Fruit fly (Drosophila melanogaster): ENCODE data around the gene CG14377.
A peak's percentile ranks its signal among the peaks of the same experiment; 100 is the strongest.

Gene CG14377

DNA sequence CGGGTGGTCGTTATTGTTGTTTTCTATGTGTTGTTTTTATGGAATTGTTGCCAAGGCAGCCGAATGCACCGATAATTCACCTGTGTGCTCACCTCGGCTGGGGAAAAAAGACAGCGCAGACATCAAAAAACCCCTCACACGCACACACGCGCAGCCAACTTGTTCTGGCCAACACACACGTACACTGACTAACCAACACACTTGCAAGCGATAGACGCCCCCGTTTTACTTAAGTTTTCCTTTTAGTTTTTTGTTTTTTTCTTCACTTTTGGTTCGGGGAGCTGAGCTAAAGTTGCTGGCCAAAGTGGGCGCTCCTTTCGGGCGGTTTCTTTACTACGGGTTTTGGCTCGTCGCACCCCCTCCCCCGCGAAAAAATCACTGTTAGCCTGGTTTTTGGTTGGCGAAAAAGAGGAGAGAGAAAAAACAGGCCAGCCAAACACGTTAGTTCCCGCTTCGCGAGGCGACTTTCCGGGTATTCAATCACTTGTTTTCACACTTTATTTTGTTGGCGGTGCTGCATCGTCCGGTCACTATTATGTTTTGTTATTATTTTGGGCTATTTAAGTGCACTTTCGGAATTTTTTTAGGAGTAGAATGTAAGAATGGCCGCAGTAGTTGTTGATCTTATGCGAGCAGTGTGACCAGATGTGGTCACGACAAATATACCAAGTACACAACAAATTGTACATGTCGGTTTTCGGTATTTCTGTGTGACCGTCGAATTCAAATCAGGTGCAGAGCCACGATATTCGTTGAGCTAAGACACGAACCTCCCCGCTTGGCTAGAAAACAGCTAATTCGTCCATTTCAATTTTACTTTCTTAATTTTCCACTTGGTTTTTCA is 36.9 kb downstream of the CG14377 start, which contains the start of gene yrt (continued):
- TF ChIP-seq Dad (GFP tag; optimal IDR thresholded peaks at IDR 0.05) (no peak), ash1 (GFP tag; optimal IDR thresholded peaks at IDR 0.05) (no peak), sens (GFP tag) (no peak), CG4820 (GFP tag; optimal IDR thresholded peaks at IDR 0.05) (no peak), CG6813 (GFP tag; optimal IDR thresholded peaks at IDR 0.05) (no peak), CG6854 (GFP tag; optimal IDR thresholded peaks at IDR 0.05) (no peak), sna (GFP tag; IDR thresholded peaks at IDR 0.05; ENCODE audit: partially characterized antibody) (no peak), CG10462 (GFP tag; optimal IDR thresholded peaks at IDR 0.05) (no peak), HmgD (GFP tag; optimal IDR thresholded peaks at IDR 0.05) (no peak), CG8290 (GFP tag; optimal IDR thresholded peaks at IDR 0.05) (no peak), CG8290 (tag; optimal IDR thresholded peaks at IDR 0.05) (peak in 1 of 2 experiments; percentile 60), Fer2 (tag; optimal IDR thresholded peaks at IDR 0.05) (no peak), Asciz (GFP tag; optimal IDR thresholded peaks at IDR 0.05) (no peak), MESR4 (GFP tag; optimal IDR thresholded peaks at IDR 0.05) (peak; percentile 78), CG14710 (tag; optimal IDR thresholded peaks at IDR 0.05) (peak; percentile 58), ttk (GFP tag; IDR thresholded peaks at IDR 0.05) (no peak), z (GFP tag; IDR thresholded peaks at IDR 0.05) (no peak), CG17328 (GFP tag; IDR thresholded peaks at IDR 0.05) (no peak), Opbp (GFP tag; IDR thresholded peaks at IDR 0.05; ENCODE audit: partially characterized antibody) (peak; percentile 55; the same call in 1 of the 3 replicates), CG12071 (GFP tag; optimal IDR thresholded peaks at IDR 0.05) (no peak), CG13296 (GFP tag; optimal IDR thresholded peaks at IDR 0.05) (no peak), Sry-δ (GFP tag; optimal IDR thresholded peaks at IDR 0.05) (peak; percentile 35), grau (tag; optimal IDR thresholded peaks at IDR 0.05) (peak; percentile 10), CG4854 (GFP tag; optimal IDR thresholded peaks at IDR 0.05) (no peak), lola (GFP tag; optimal IDR thresholded peaks at IDR 0.05) (no peak), CG7745 (tag; optimal IDR thresholded peaks at IDR 0.05) (peak; percentile 94), CG17361 (GFP tag; IDR thresholded peaks at IDR 0.05) (0 out of 3 replicates have a peak, but pooled peaks have one; percentile 15), ftz-f1 (GFP tag; optimal IDR thresholded peaks at IDR 0.05) (no peak), chinmo (GFP tag; IDR thresholded peaks at IDR 0.05; ENCODE audit: partially characterized antibody) (0 out of 4 replicates have a peak, but pooled peaks have one; percentile 43), CG16815 (GFP tag; optimal IDR thresholded peaks at IDR 0.05) (no peak), CG31224 (GFP tag; IDR thresholded peaks at IDR 0.05) (no peak), cwo (GFP tag; optimal IDR thresholded peaks at IDR 0.05) (no peak), CG43689 (GFP tag; IDR thresholded peaks at IDR 0.05) (no peak), CG4282 (GFP tag; optimal IDR thresholded peaks at IDR 0.05) (no peak), CG4424 (GFP tag; optimal IDR thresholded peaks at IDR 0.05) (no peak), NfI (GFP tag; optimal IDR thresholded peaks at IDR 0.05) (no peak), CG14860 (GFP tag; IDR thresholded peaks at IDR 0.05; ENCODE audit: partially characterized antibody) (no peak), nau (GFP tag; optimal IDR thresholded peaks at IDR 0.05) (no peak), CG10654 (GFP tag; optimal IDR thresholded peaks at IDR 0.05) (no peak), CG9727 (GFP tag; optimal IDR thresholded peaks at IDR 0.05) (no peak), NFAT (GFP tag; IDR thresholded peaks at IDR 0.05) (no peak), CG15696 (tag; optimal IDR thresholded peaks at IDR 0.05) (peak; percentile 13), schlank (tag; optimal IDR thresholded peaks at IDR 0.05) (no peak), CG42726 (GFP tag; IDR thresholded peaks at IDR 0.05; ENCODE audit: partially characterized antibody) (no peak), dmrt11E (tag; optimal IDR thresholded peaks at IDR 0.05) (no peak), trem (tag; optimal IDR thresholded peaks at IDR 0.05) (peak; percentile 69), Mes4 (GFP tag; optimal IDR thresholded peaks at IDR 0.05) (no peak), CG3726 (GFP tag; IDR thresholded peaks at IDR 0.05) (no peak), CG5180 (GFP tag; optimal IDR thresholded peaks at IDR 0.05) (no peak)
